Worm (Caenorhabditis elegans) whole organism, mixed stage, embryonic: ENCODE results near the gene C46C2.2.

Experiments
- ceh-39 ChIP-seq: fragments of 150-350 bp; optimal IDR thresholded peaks from 2 replicates; lab custom pipeline; 2014; ENCODE audit warnings: missing biosample characterization, missing genetic modification characterization
- ceh-43 ChIP-seq: fragments of 200-800 bp; sonication (Bioruptor generic); optimal IDR thresholded peaks from 2 replicates; lab custom pipeline; 2018; ENCODE audit warnings: mild to moderate bottlenecking, missing genetic modification characterization, moderate library complexity, missing compliant biosample characterization
- lsy-2 ChIP-seq: fragments of 150-350 bp; optimal IDR thresholded peaks from 2 replicates; lab custom pipeline; 2014; ENCODE audit warnings: missing biosample characterization, missing genetic modification characterization
- nhr-76 ChIP-seq: sonication (generic microtip); optimal IDR thresholded peaks from 2 replicates; lab custom pipeline; 2017; ENCODE audit warnings: missing biosample characterization, missing genetic modification characterization
- pha-4 ChIP-seq: fragments of 150-350 bp; optimal IDR thresholded peaks from 2 replicates; lab custom pipeline; 2018; ENCODE audit warnings: missing biosample characterization, missing genetic modification reagents, missing genetic modification characterization
- sem-2 ChIP-seq: fragments of 200-800 bp; sonication (Bioruptor generic); optimal IDR thresholded peaks from 2 replicates; lab custom pipeline; 2018; ENCODE audit warnings: mild to moderate bottlenecking, missing genetic modification characterization, missing compliant biosample characterization
- snpc-4 ChIP-seq: fragments of 150-350 bp; optimal IDR thresholded peaks from 2 replicates; lab custom pipeline; 2014; ENCODE audit warnings: missing biosample characterization, missing genetic modification characterization
- tbx-8 ChIP-seq: fragments of 200-800 bp; sonication (Bioruptor generic); optimal IDR thresholded peaks from 2 replicates; lab custom pipeline; 2018; ENCODE audit warnings: mild to moderate bottlenecking, missing genetic modification characterization, moderate library complexity, missing compliant biosample characterization
- unc-62 ChIP-seq: fragments of 150-350 bp; optimal IDR thresholded peaks from 2 replicates; lab custom pipeline; 2014; ENCODE audit warnings: missing biosample characterization, missing genetic modification reagents, missing genetic modification characterization

C46C2.2 gene

DNA sequence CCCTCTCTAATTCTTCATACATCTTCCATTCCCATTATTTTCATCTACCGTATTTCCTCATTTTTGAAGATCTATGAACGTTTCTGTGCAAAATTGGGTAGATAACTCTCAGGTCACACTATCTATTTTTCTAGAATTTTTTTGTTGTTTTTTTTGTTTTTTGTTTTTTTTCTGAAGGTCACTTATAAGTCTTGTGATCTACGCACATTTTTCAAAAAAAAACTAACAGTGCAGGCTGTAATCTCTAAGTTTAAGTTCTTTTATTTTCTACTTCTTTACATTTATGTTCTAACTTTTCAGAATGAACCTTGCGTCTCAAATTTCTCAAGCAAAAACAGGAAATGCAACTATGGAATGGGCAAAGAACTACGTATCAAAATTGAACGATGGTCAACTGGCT lies 52.3 kb downstream of the C46C2.2 start, which contains the start of gene flh-3:
flh-3 (plus strand) TSS at position 301 of the 400 bp plus-strand sequence.
- TF ChIP-seq ceh-39 (no peak), nhr-76 (no peak), pha-4 (tag; lab: Kevin White, UChicago) (no peak), tbx-8 (GFP tag; lab: Kevin White, UChicago) (no peak), lsy-2 (tag; lab: Kevin White, UChicago) (no peak), snpc-4 (tag; lab: Kevin White, UChicago) (no peak), unc-62 (GFP tag; lab: Kevin White, UChicago) (no peak), ceh-43 (GFP tag; lab: Kevin White, UChicago) (no peak), sem-2 (GFP tag; lab: Kevin White, UChicago) (no peak)
